Worm (Caenorhabditis elegans): ENCODE data around the gene K09C4.1.
A peak's percentile ranks its signal among the peaks of the same experiment; 100 is the strongest.

The K09C4.1 gene

DNA sequence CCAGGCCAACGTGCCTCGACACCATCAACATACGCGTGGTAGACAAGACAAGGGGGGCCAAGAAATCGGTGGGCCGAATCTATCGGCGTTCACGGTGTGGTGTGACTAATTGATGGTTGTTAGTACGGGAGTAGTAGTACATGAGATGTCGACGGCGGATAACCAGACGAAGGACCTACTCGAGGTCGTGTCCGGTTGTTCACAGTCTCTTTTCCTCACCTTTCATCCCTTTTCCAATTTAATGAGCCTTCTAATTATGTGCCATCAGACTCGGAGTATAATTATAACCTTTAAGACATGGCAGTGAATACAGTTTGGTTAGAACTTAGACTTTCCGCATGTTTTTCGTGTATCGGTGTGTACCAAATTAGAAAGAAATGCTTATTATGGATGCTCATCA, 12.0 kb downstream of the K09C4.1 start:
- TF ChIP-seq unc-62 (GFP tag; optimal IDR thresholded peaks at IDR 0.05) (no peak), skn-1 (tag; optimal IDR thresholded peaks at IDR 0.05) (no peak), pqm-1 (tag; optimal IDR thresholded peaks at IDR 0.05) (no peak), zag-1 (tag; optimal IDR thresholded peaks at IDR 0.05) (no peak), mdl-1 (tag; optimal IDR thresholded peaks at IDR 0.05) (no peak), nhr-11 (tag; optimal IDR thresholded peaks at IDR 0.05) (no peak), fkh-2 (tag; optimal IDR thresholded peaks at IDR 0.05) (no peak), egl-27 (tag; optimal IDR thresholded peaks at IDR 0.05) (no peak), lsy-12 (tag; optimal IDR thresholded peaks at IDR 0.05) (no peak), elt-2 (tag; optimal IDR thresholded peaks at IDR 0.05) (no peak), ceh-9 (tag; optimal IDR thresholded peaks at IDR 0.05) (no peak), R02D3.7 (tag; optimal IDR thresholded peaks at IDR 0.05) (no peak), hmg-11 (tag; optimal IDR thresholded peaks at IDR 0.05) (no peak), fkh-10 (GFP tag; optimal IDR thresholded peaks at IDR 0.05) (no peak), nhr-237 (tag; optimal IDR thresholded peaks at IDR 0.05) (no peak)

DNA sequence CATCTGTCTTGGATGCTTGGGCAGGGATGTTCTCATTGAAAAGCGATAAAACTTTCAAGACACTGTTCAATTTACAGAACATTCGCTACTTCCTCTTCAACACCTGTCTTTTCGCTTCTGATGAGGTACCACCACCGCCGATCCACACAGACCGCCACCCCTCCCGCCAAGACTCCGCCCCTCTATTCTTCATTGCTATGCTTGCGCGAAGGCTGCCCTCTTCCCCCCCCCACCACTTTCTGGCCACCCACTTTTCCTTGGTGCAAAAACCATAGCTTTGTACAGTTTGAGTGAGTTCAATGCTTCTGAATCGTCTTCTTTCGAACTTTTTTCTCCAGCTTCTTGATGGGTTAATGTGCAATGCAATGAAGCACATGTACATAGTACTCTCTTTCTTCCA, 15.3 kb downstream of the K09C4.1 start:
- TF ChIP-seq ZK546.5 (tag; optimal IDR thresholded peaks at IDR 0.05) (no peak), fkh-10 (GFP tag; optimal IDR thresholded peaks at IDR 0.05) (no peak), snpc-4 (tag; optimal IDR thresholded peaks at IDR 0.05) (no peak)

DNA sequence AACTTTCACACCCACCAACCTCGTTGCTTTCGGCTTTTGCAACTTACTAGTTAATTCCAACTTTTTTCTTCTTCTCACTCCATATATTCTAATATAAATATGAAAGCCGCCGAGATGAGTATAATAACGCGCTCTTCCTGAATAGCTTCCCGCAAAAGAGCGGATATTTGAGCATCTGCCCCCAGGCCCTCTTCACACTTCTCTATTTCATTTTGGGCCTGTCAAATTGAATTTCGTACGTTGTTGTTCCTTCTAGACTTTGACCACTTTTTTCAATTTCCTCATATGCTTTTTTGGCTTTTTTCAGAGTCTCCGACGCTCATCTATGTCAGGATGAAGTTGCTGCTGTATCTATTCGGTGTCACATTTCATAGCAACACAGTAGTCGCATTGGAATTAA, 16.3 kb downstream of the K09C4.1 start, which contains the start of gene ddr-2:
ddr-2 (plus strand) TSS at position 301 of the 400 bp plus-strand sequence.
- no peak for TF ChIP-seq nhr-43 (tag; optimal IDR thresholded peaks at IDR 0.05; ENCODE audit: poor library complexity, severe bottlenecking)
- TF ChIP-seq elt-2 (tag; optimal IDR thresholded peaks at IDR 0.05), result no peak
- no peak for TF ChIP-seq nhr-77 (tag; optimal IDR thresholded peaks at IDR 0.05)
- no peak for TF ChIP-seq R02D3.7 (tag; optimal IDR thresholded peaks at IDR 0.05)

DNA sequence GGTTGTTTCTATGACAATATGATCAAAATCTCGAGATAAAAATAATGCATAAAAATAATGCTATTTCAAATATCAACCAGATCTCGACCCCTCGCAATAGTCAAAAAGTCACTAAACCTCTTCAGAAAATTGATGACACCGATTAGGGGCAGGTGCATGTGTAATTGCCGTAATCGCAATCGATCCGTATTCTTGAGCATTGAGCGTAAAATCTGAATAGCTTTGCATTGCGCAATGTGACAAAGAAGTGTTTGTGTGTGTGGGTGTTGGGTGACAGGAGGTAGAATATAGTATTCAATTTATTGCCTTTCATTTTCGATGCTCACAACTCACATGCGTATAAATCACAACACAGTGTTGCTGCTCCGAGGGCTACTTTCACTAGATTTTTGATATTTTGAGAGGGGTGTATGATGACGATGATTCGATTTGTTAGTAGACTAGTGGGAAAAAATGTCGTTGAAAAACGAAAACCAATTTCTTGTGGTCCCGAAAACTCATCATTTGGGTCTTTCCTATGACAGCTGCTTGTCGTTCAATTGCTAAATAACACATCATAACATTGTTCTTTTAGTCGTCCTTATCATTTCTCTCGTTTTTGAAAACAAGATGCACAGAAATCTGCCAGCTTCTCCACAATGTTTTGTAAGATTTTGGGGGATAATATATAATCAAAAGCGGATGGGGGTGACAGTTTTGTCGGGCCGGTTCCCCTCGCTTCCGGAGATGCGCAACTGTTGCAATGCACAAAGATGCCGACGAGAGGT, 17.4 kb downstream of the K09C4.1 start:
- TF ChIP-seq eor-1 (tag; optimal IDR thresholded peaks at IDR 0.05) (no peak), egl-5 (tag; optimal IDR thresholded peaks at IDR 0.05) (peak; percentile 53), unc-39 (tag; optimal IDR thresholded peaks at IDR 0.05) (no peak)

DNA sequence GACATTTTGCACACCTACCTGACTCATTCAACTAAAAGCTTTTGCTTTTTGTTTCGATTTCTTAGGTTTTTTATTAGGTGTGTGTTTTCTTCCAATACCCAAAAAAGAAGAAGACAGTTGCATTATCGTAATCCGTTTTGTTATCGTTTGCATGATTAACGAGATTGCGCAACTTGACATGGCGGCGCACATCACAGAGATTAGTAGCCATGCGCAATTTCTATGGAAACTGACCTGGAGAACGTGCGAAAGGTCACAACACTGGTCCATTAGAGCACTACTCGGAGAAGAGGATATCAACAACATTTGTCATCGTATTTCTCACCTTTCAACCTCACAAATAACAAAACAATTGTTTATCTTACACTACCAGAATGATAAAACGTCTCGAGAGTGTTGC, 18.1 kb downstream of the K09C4.1 start:
- TF ChIP-seq skn-1 (tag; optimal IDR thresholded peaks at IDR 0.05) (no peak), nhr-76 (tag; optimal IDR thresholded peaks at IDR 0.05) (no peak), ceh-28 (tag; optimal IDR thresholded peaks at IDR 0.05) (no peak)

DNA sequence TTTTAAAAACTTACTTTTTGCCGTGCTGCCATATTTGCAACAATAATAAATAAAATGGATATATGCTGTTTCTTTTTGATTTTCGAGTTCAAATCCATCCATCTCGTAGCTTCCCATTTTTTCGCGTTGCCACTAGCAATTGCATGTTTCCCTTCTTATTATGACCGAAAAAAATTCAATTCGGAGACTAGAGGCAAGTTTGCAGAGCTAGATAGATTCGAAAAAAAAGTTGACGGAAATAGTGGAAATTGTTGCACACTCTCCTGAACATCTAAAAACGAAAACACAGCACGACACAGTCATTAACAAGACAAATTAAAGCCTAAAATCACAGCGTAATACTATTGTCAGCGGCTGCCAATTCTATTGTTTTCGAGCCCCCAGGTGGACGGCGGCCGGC, 27.5 kb downstream of the K09C4.1 start, which contains the start of gene F11D5.6:
F11D5.6 (minus strand) TSS at position 101 of the 400 bp plus-strand sequence.
- TF ChIP-seq unc-39 (tag; optimal IDR thresholded peaks at IDR 0.05), result no peak
- TF ChIP-seq hmg-11 (tag; optimal IDR thresholded peaks at IDR 0.05), result no peak
- no peak for TF ChIP-seq nhr-11 (tag; optimal IDR thresholded peaks at IDR 0.05)
- no peak for TF ChIP-seq pha-4 (tag; optimal IDR thresholded peaks at IDR 0.05)
- no peak for TF ChIP-seq nhr-28 (tag; optimal IDR thresholded peaks at IDR 0.05)
- no peak for TF ChIP-seq zag-1 (tag; optimal IDR thresholded peaks at IDR 0.05)
- TF ChIP-seq nhr-25 (tag; optimal IDR thresholded peaks at IDR 0.05), result no peak
- no peak for TF ChIP-seq snpc-4 (tag; optimal IDR thresholded peaks at IDR 0.05)
- TF ChIP-seq nhr-23 (tag; optimal IDR thresholded peaks at IDR 0.05), result no peak
- no peak for TF ChIP-seq nfya-1 (tag; optimal IDR thresholded peaks at IDR 0.05; ENCODE audit: insufficient read depth)
- no peak for TF ChIP-seq ceh-28 (tag; optimal IDR thresholded peaks at IDR 0.05)
- no peak for TF ChIP-seq eor-1 (tag; optimal IDR thresholded peaks at IDR 0.05)
- no peak for TF ChIP-seq fkh-10 (GFP tag; optimal IDR thresholded peaks at IDR 0.05)
- no peak for TF ChIP-seq nhr-12 (tag; optimal IDR thresholded peaks at IDR 0.05)

Measured in whole organism, L3 larva.